Worm (Caenorhabditis elegans): ENCODE results near the gene Y67D8A.2.

The Y67D8A.2 gene

ce11 chrIV:3267581-3267980 is 45.3 kb downstream of the Y67D8A.2 start, which contains the start of gene clec-173:
Gene clec-173 (minus strand): TSS chrIV:3267681.
- no peak for TF ChIP-seq ceh-63 (GFP tag; optimal IDR thresholded peaks at IDR 0.05)

ce11 chrIV:3271342-3271741 is 49.1 kb downstream of the Y67D8A.2 start:
- TF ChIP-seq ceh-8 (GFP tag; optimal IDR thresholded peaks at IDR 0.05) (no peak), ceh-82 (tag; optimal IDR thresholded peaks at IDR 0.05) (no peak), nhr-12 (tag; optimal IDR thresholded peaks at IDR 0.05) (no peak), tbx-2 (tag; optimal IDR thresholded peaks at IDR 0.05) (no peak), mep-1 (tag; optimal IDR thresholded peaks at IDR 0.05) (no peak), efl-1 (optimal IDR thresholded peaks at IDR 0.05) (no peak), efl-1 (GFP tag; optimal IDR thresholded peaks at IDR 0.05 in 1 of 2) (no peak), hlh-17 (GFP tag; optimal IDR thresholded peaks at IDR 0.05; ENCODE audit: borderline replicate concordance) (no peak), elt-2 (tag; optimal IDR thresholded peaks at IDR 0.05) (no peak), ets-5 (GFP tag; IDR thresholded peaks at IDR 0.05) (no peak), sox-4 (tag; optimal IDR thresholded peaks at IDR 0.05) (no peak), ztf-4 (tag; optimal IDR thresholded peaks at IDR 0.05) (no peak), zag-1 (tag; optimal IDR thresholded peaks at IDR 0.05) (no peak), lsy-2 (tag; optimal IDR thresholded peaks at IDR 0.05) (no peak), fkh-8 (tag; optimal IDR thresholded peaks at IDR 0.05) (no peak), snpc-4 (tag; optimal IDR thresholded peaks at IDR 0.05) (no peak), unc-98 (GFP tag; IDR thresholded peaks at IDR 0.05) (no peak), dpl-1 (GFP tag; optimal IDR thresholded peaks at IDR 0.05) (no peak), egl-27 (tag; optimal IDR thresholded peaks at IDR 0.05) (no peak), C34B4.2 (tag; optimal IDR thresholded peaks at IDR 0.05) (no peak), C04F5.9 (tag; optimal IDR thresholded peaks at IDR 0.05) (no peak)

ce11 chrIV:3273295-3273694 is 51.1 kb downstream of the Y67D8A.2 start, which contains the start of gene T26C12.3:
Gene T26C12.3 (minus strand): TSS chrIV:3273395.
- no peak for TF ChIP-seq fkh-4 (tag; optimal IDR thresholded peaks at IDR 0.05; ENCODE audit: borderline replicate concordance)
- TF ChIP-seq aly-2 (tag; optimal IDR thresholded peaks at IDR 0.05): no peak
- TF ChIP-seq nhr-90 (tag; optimal IDR thresholded peaks at IDR 0.05; ENCODE audit: poor library complexity): no peak
- TF ChIP-seq irx-1 (tag; optimal IDR thresholded peaks at IDR 0.05): no peak
- TF ChIP-seq swsn-7 (tag; optimal IDR thresholded peaks at IDR 0.05): no peak
- TF ChIP-seq rnt-1 (tag; optimal IDR thresholded peaks at IDR 0.05): no peak
- TF ChIP-seq nhr-71 (tag; optimal IDR thresholded peaks at IDR 0.05): no peak
- no peak for TF ChIP-seq aha-1 (tag; optimal IDR thresholded peaks at IDR 0.05)
- no peak for TF ChIP-seq pqm-1 (tag; optimal IDR thresholded peaks at IDR 0.05)
- TF ChIP-seq nhr-76 (tag; optimal IDR thresholded peaks at IDR 0.05): no peak
- no peak for TF ChIP-seq unc-98 (GFP tag; IDR thresholded peaks at IDR 0.05)
- TF ChIP-seq F16B12.6 (tag; optimal IDR thresholded peaks at IDR 0.05): no peak
- no peak for TF ChIP-seq nhr-19 (GFP tag; conservative IDR thresholded peaks at IDR 0.05)
- no peak for TF ChIP-seq elt-2 (tag; optimal IDR thresholded peaks at IDR 0.05)
- TF ChIP-seq zag-1 (tag; optimal IDR thresholded peaks at IDR 0.05): no peak

- TF ChIP-seq nhr-47 (tag; optimal IDR thresholded peaks at IDR 0.05): no peak
- no peak for TF ChIP-seq nhr-84 (tag; optimal IDR thresholded peaks at IDR 0.05)
- no peak for TF ChIP-seq vab-15 (tag; optimal IDR thresholded peaks at IDR 0.05)
- no peak for TF ChIP-seq sptf-1 (tag; optimal IDR thresholded peaks at IDR 0.05)
- no peak for TF ChIP-seq rnt-1 (tag; optimal IDR thresholded peaks at IDR 0.05)
- no peak for TF ChIP-seq C34B4.2 (tag; optimal IDR thresholded peaks at IDR 0.05)
- TF ChIP-seq snpc-4 (tag; optimal IDR thresholded peaks at IDR 0.05): no peak
- TF ChIP-seq hpl-2 (GFP tag; optimal IDR thresholded peaks at IDR 0.05): no peak
- TF ChIP-seq isw-1 (GFP tag; IDR thresholded peaks at IDR 0.05): no peak
- no peak for TF ChIP-seq efl-3 (GFP tag; optimal IDR thresholded peaks at IDR 0.05)
- TF ChIP-seq unc-98 (GFP tag; IDR thresholded peaks at IDR 0.05): no peak
- TF ChIP-seq nhr-20 (tag; optimal IDR thresholded peaks at IDR 0.05): no peak
Observed at ce11 chrIV:3278822-3279221, 56.6 kb downstream of the Y67D8A.2 start.
